Fruit fly (Drosophila melanogaster): ENCODE results near the gene RpL30.

RpL30 gene

DNA sequence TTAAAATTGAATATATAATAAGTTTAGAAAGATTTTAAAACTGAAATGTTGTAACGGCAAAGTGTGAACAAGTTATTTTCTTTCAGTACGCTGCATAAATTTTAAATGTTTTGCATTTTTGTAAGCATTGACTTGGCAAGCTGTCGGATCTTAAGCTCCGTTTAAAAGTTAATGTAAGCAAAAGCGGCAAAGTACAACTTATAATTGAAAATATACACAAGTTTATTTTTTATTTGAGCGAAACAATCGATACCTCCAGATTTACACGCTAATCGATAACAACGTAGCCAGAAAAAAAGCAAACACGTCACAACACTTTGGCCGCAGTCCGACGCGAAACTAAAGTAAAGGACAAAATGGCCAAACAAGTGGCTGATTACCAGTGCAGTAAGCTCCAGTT, 32.5 kb upstream of the RpL30 start, which contains the start of gene Catsup:
Gene Catsup (plus strand): TSS at position 273 of the 400 bp plus-strand sequence.
- TF ChIP-seq CG17829 (tag; optimal IDR thresholded peaks at IDR 0.05) (no peak), jumu (GFP tag; optimal IDR thresholded peaks at IDR 0.05) (no peak), slbo (GFP tag; IDR thresholded peaks at IDR 0.05) (no peak), CG4404 (GFP tag; IDR thresholded peaks at IDR 0.05) (no peak), CG12219 (GFP tag; optimal IDR thresholded peaks at IDR 0.05) (no peak), jigr1 (GFP tag; IDR thresholded peaks at IDR 0.05) (no peak), fd64A (GFP tag; optimal IDR thresholded peaks at IDR 0.05) (no peak), CG2116 (GFP tag; optimal IDR thresholded peaks at IDR 0.05) (peak; percentile 74), CG7839 (tag; optimal IDR thresholded peaks at IDR 0.05) (no peak), bowl (GFP tag; IDR thresholded peaks at IDR 0.05) (no peak), CG15696 (tag; optimal IDR thresholded peaks at IDR 0.05) (no peak), CG1529 (GFP tag; optimal IDR thresholded peaks at IDR 0.05) (no peak), GATAe (GFP tag; conservative IDR thresholded peaks at IDR 0.05) (no peak), CG7987 (GFP tag; optimal IDR thresholded peaks at IDR 0.05) (no peak), hb (GFP tag; IDR thresholded peaks at IDR 0.05; ENCODE audit: partially characterized antibody) (peak; percentile 58; the same call in 1 of the 3 replicates), CG8478 (optimal IDR thresholded peaks at IDR 0.05) (no peak), CG32532 (GFP tag; IDR thresholded peaks at IDR 0.05) (no peak), CG2199 (GFP tag; IDR thresholded peaks at IDR 0.05) (no peak), CG7786 (GFP tag; optimal IDR thresholded peaks at IDR 0.05) (no peak), vnd (GFP tag; IDR thresholded peaks at IDR 0.05; ENCODE audit: partially characterized antibody) (peak; percentile 49; the same call in 1 of the 3 replicates), CG5953 (GFP tag; IDR thresholded peaks at IDR 0.05) (no peak), HLHmδ (GFP tag; optimal IDR thresholded peaks at IDR 0.05) (no peak), BEAF-32 (GFP tag; optimal IDR thresholded peaks at IDR 0.05) (peak; percentile 73), cas (GFP tag; IDR thresholded peaks at IDR 0.05) (no peak), toy (GFP tag; IDR thresholded peaks at IDR 0.05) (no peak), run (tag; optimal IDR thresholded peaks at IDR 0.05) (no peak), pfk (GFP tag; optimal IDR thresholded peaks at IDR 0.05) (no peak), Bdp1 (GFP tag; optimal IDR thresholded peaks at IDR 0.05) (no peak), CG30020 (tag; optimal IDR thresholded peaks at IDR 0.05) (peak; percentile 78), Trl (optimal IDR thresholded peaks at IDR 0.05) (no peak), Trl (GFP tag; optimal IDR thresholded peaks at IDR 0.05) (no peak), CG1832 (GFP tag; optimal IDR thresholded peaks at IDR 0.05) (no peak), Eip74EF (GFP tag; optimal IDR thresholded peaks at IDR 0.05) (no peak), sqz (GFP tag; optimal IDR thresholded peaks at IDR 0.05) (no peak), Gsc (GFP tag; IDR thresholded peaks at IDR 0.05) (no peak), caup (GFP tag; optimal IDR thresholded peaks at IDR 0.05; ENCODE audit: severe bottlenecking) (no peak), CG1603 (tag; optimal IDR thresholded peaks at IDR 0.05) (peak; percentile 6), CG3847 (GFP tag; IDR thresholded peaks at IDR 0.05) (no peak), dpn (GFP tag; optimal IDR thresholded peaks at IDR 0.05) (no peak), ssp (GFP tag; IDR thresholded peaks at IDR 0.05) (peak; percentile 74), Side (GFP tag; optimal IDR thresholded peaks at IDR 0.05) (no peak), her (GFP tag; optimal IDR thresholded peaks at IDR 0.05) (no peak), wek (GFP tag; optimal IDR thresholded peaks at IDR 0.05) (no peak), CHES-1-like (GFP tag; optimal IDR thresholded peaks at IDR 0.05) (no peak), Chrac-16 (GFP tag; optimal IDR thresholded peaks at IDR 0.05) (no peak), CG14050 (GFP tag; IDR thresholded peaks at IDR 0.05) (no peak), CkIIα-i1 (GFP tag; IDR thresholded peaks at IDR 0.05) (no peak), Neu2 (GFP tag; optimal IDR thresholded peaks at IDR 0.05; ENCODE audit: borderline replicate concordance) (no peak), CG4617 (GFP tag; optimal IDR thresholded peaks at IDR 0.05; ENCODE audit: borderline replicate concordance) (peak; percentile 17), ara (GFP tag; IDR thresholded peaks at IDR 0.05) (no peak), Usf (GFP tag; optimal IDR thresholded peaks at IDR 0.05) (no peak), CG1233 (GFP tag; optimal IDR thresholded peaks at IDR 0.05) (no peak)

Measured in whole organism, embryonic.